Worm (Caenorhabditis elegans) whole organism, L4 larva: ENCODE measurements around the gene B0478.3.

Experiments
- aha-1 ChIP-seq: fragments of 150-350 bp; peaks from one replicate; lab custom pipeline; 2014; ENCODE audit warnings: missing biosample characterization, missing genetic modification characterization
- ama-1 ChIP-seq: fragments of 150-350 bp; optimal IDR thresholded peaks from 2 replicates; lab custom pipeline; 2014; ENCODE audit warnings: inconsistent platforms, mixed read lengths
- lsy-2 ChIP-seq, 2 experiments: fragments of 150-350 bp in 1 of 2; sonication (generic microtip) in 1 of 2; optimal IDR thresholded peaks; 2 replicates each; lab custom pipeline; 2014 to 2017; ENCODE audit warnings: missing biosample characterization in 2 of 2, missing genetic modification characterization in 2 of 2
- nhr-11 ChIP-seq: fragments of 150-350 bp; optimal IDR thresholded peaks from 2 replicates; lab custom pipeline; 2014; ENCODE audit warnings: missing biosample characterization, missing genetic modification characterization
- nhr-237 ChIP-seq: sonication (generic microtip); optimal IDR thresholded peaks from 2 replicates; lab custom pipeline; 2017; ENCODE audit warnings: missing biosample characterization, missing genetic modification characterization
- nhr-77 ChIP-seq: fragments of 150-350 bp; optimal IDR thresholded peaks from 2 replicates; lab custom pipeline; 2014; ENCODE audit warnings: missing biosample characterization, missing genetic modification characterization
- snpc-4 ChIP-seq: fragments of 150-350 bp; optimal IDR thresholded peaks from 2 replicates; lab custom pipeline; 2014; ENCODE audit warnings: missing biosample characterization, missing genetic modification characterization
- unc-130 ChIP-seq: sonication (generic microtip); optimal IDR thresholded peaks from 2 replicates; lab custom pipeline; 2016; ENCODE audit warnings: missing genetic modification reagents, missing genetic modification characterization, missing compliant biosample characterization
- zag-1 ChIP-seq: fragments of 150-350 bp; optimal IDR thresholded peaks from 2 replicates; lab custom pipeline; 2014; ENCODE audit warnings: missing biosample characterization, missing genetic modification characterization
- zfp-3 ChIP-seq: fragments of 200-800 bp; sonication (Bioruptor generic); conservative IDR thresholded peaks from 2 replicates; pipeline ENCODE4 v1.3.6; 2022; ENCODE audit warnings: missing genetic modification reagents, missing genetic modification characterization, missing compliant biosample characterization
- ztf-11 ChIP-seq: fragments of 150-350 bp; optimal IDR thresholded peaks from 2 replicates; lab custom pipeline; 2014; ENCODE audit warnings: missing biosample characterization, missing genetic modification characterization

- TF ChIP-seq aha-1, result no peak
- no peak for TF ChIP-seq nhr-77 (tag; lab: Kevin White, UChicago)
- no peak for TF ChIP-seq nhr-237 (tag; lab: Kevin White, UChicago)
- no peak for TF ChIP-seq unc-130 (GFP tag; lab: Kevin White, UChicago)
- no peak for TF ChIP-seq snpc-4 (tag; lab: Kevin White, UChicago)
- no peak for TF ChIP-seq ama-1
- TF ChIP-seq ztf-11 (tag; lab: Kevin White, UChicago), result no peak
- TF ChIP-seq lsy-2 (tag; optimal IDR thresholded peaks at IDR 0.05; lab: Kevin White, UChicago), result no peak
- no peak for TF ChIP-seq zfp-3 (GFP tag; lab: Robert Waterston, UW)
- no peak for TF ChIP-seq nhr-11 (tag; lab: Kevin White, UChicago)
- TF ChIP-seq zag-1 (tag; lab: Kevin White, UChicago), result no peak
Observed at ce11 chrIV:7011728-7012127, 47.3 kb upstream of the B0478.3 start, which contains the start of gene trxr-1.
